Fruit fly (Drosophila melanogaster): Measurements from ENCODE around the gene Prp6.

Prp6 gene

dm6 chr3L:18898086-18898470 lies 7.1 kb upstream of the Prp6 start, which contains the start of gene CG3902 (continued):
- TF ChIP-seq CG6792 (GFP tag; optimal IDR thresholded peaks at IDR 0.05): no peak
- TF ChIP-seq fd85E (GFP tag; optimal IDR thresholded peaks at IDR 0.05): no peak
- no peak for TF ChIP-seq Ets96B (tag; optimal IDR thresholded peaks at IDR 0.05)
- no peak for TF ChIP-seq salr (GFP tag; optimal IDR thresholded peaks at IDR 0.05)
- TF ChIP-seq Hr38 (GFP tag; optimal IDR thresholded peaks at IDR 0.05): no peak
- TF ChIP-seq Gug (GFP tag; IDR thresholded peaks at IDR 0.05): no peak

DNA sequence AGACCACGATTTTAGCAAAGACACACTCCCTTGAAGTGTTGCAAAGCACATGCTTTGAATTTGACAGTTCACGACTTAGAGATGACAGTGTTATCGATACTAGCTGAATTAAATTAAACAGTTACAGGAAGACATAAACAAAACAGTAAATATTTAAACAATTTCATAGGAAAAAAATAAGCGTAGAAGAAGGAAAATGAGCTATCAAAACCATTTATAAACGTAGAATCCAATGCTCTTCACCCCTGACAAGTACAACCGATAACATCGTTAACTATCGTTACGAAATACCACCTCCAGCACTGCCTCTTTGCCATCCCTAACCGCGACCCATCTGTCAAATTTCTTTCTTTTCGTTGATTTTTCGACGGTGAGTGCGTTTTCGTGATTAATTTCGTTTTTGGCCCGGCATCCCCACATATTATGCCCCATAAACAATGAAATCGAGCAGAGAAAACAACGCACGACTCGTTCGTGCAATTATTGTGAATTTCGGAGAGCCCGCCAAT lies 6.3 kb upstream of the Prp6 start, which contains the start of gene RpL26:
RpL26 (plus strand) TSS at position 106 of the 509 bp plus-strand sequence.
- TF ChIP-seq CG11762 (GFP tag; optimal IDR thresholded peaks at IDR 0.05; ENCODE audit: insufficient read depth) (no peak), Hr38 (GFP tag; optimal IDR thresholded peaks at IDR 0.05) (no peak), CG6808 (GFP tag; optimal IDR thresholded peaks at IDR 0.05) (no peak), Blimp-1 (GFP tag; optimal IDR thresholded peaks at IDR 0.05) (peak; percentile 27), topi (GFP tag; optimal IDR thresholded peaks at IDR 0.05) (peak; percentile 68), CG32006 (GFP tag; optimal IDR thresholded peaks at IDR 0.05) (no peak), fd85E (GFP tag; optimal IDR thresholded peaks at IDR 0.05) (no peak), CG4318 (GFP tag; optimal IDR thresholded peaks at IDR 0.05) (no peak), Eip93F (GFP tag; optimal IDR thresholded peaks at IDR 0.05) (no peak), CG16779 (tag; optimal IDR thresholded peaks at IDR 0.05) (no peak), Sox14 (GFP tag; optimal IDR thresholded peaks at IDR 0.05) (peak; percentile 70), Sox15 (GFP tag; optimal IDR thresholded peaks at IDR 0.05) (peak; percentile 55), CG34406 (GFP tag; optimal IDR thresholded peaks at IDR 0.05) (peak; percentile 57), acj6 (GFP tag; optimal IDR thresholded peaks at IDR 0.05) (peak; percentile 52), CG8632 (GFP tag; optimal IDR thresholded peaks at IDR 0.05) (no peak), Gug (GFP tag; IDR thresholded peaks at IDR 0.05) (0 out of 2 replicates have a peak, but pooled peaks have one; percentile 14), CG10631 (GFP tag; optimal IDR thresholded peaks at IDR 0.05) (peak; percentile 68), CG7368 (GFP tag; optimal IDR thresholded peaks at IDR 0.05) (no peak), CG9139 (GFP tag; optimal IDR thresholded peaks at IDR 0.05) (no peak), CG10669 (GFP tag; optimal IDR thresholded peaks at IDR 0.05) (no peak), CG3032 (tag; optimal IDR thresholded peaks at IDR 0.05) (peak; percentile 60), Eip78C (GFP tag) (peak; percentile 79), net (GFP tag; optimal IDR thresholded peaks at IDR 0.05) (no peak), Eip75B (GFP tag; optimal IDR thresholded peaks at IDR 0.05) (no peak), CG1621 (tag; optimal IDR thresholded peaks at IDR 0.05) (no peak), Lpt (GFP tag; optimal IDR thresholded peaks at IDR 0.05) (no peak), dac (GFP tag; optimal IDR thresholded peaks at IDR 0.05) (no peak), salr (GFP tag; optimal IDR thresholded peaks at IDR 0.05) (no peak), CG6163 (GFP tag; IDR thresholded peaks at IDR 0.05) (peak; percentile 58; the same call in 2 of the 3 replicates), pdm3 (GFP tag; optimal IDR thresholded peaks at IDR 0.05) (no peak), esn (GFP tag; optimal IDR thresholded peaks at IDR 0.05) (peak; percentile 81), Met (GFP tag; optimal IDR thresholded peaks at IDR 0.05) (no peak), eg (GFP tag; IDR thresholded peaks at IDR 0.05) (peak; percentile 60; the same call in 1 of the 3 replicates), ss (GFP tag; optimal IDR thresholded peaks at IDR 0.05) (no peak), Hr4 (GFP tag; optimal IDR thresholded peaks at IDR 0.05) (no peak), CG31627 (GFP tag; optimal IDR thresholded peaks at IDR 0.05) (peak; percentile 86), OdsH (GFP tag; optimal IDR thresholded peaks at IDR 0.05) (no peak), CG6854 (GFP tag; optimal IDR thresholded peaks at IDR 0.05) (peak; percentile 80), Hr39 (GFP tag; optimal IDR thresholded peaks at IDR 0.05) (peak; percentile 86), CG15336 (GFP tag; IDR thresholded peaks at IDR 0.05) (no peak), svp (GFP tag) (no peak), CG11294 (GFP tag; IDR thresholded peaks at IDR 0.05) (peak; percentile 41; the same call in 1 of the 2 replicates), achi (GFP tag; optimal IDR thresholded peaks at IDR 0.05) (peak; percentile 100), Sox102F (GFP tag; optimal IDR thresholded peaks at IDR 0.05) (no peak), Ets96B (tag; optimal IDR thresholded peaks at IDR 0.05) (peak; percentile 25), Ets21C (GFP tag; optimal IDR thresholded peaks at IDR 0.05) (peak; percentile 77), CG8319 (GFP tag; optimal IDR thresholded peaks at IDR 0.05) (peak; percentile 45), CG8119 (GFP tag; IDR thresholded peaks at IDR 0.05) (no peak), cyc (GFP tag; optimal IDR thresholded peaks at IDR 0.05) (peak; percentile 63)

Data from whole organism, prepupa.